Worm (Caenorhabditis elegans) whole organism, late embryonic: ENCODE results near the gene srz-62.

Source experiments
- ama-1 ChIP-seq: fragments of 150-350 bp; optimal IDR thresholded peaks from 2 replicates; lab custom pipeline; 2014
- hlh-8 ChIP-seq: sonication (generic microtip); optimal IDR thresholded peaks from 2 replicates; lab custom pipeline; 2016; ENCODE audit warnings: missing genotype, missing genetic modification characterization, missing compliant biosample characterization
- nhr-11 ChIP-seq: fragments of 150-350 bp; optimal IDR thresholded peaks from 2 replicates; lab custom pipeline; 2014; ENCODE audit warnings: missing biosample characterization, missing genetic modification characterization

DNA sequence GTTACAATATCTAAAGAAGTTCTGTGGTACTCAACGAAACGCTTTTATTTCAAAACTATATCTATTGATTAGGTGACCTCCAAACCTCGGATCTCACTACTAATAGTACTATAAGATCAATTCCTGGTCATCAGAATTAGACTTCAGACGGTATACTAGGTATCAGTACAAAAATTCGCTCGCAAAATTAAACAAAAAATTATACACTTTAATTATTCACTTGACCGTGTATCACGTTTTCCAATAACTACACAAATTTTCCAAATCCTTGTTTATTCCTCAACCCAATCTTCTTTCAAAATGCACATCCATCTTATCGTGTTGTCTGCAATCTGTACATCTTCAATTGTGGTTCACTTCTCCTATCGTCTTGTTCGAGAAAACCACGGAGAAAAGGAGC is 17.9 kb downstream of the srz-62 start, which contains the start of gene F56D6.23:
- TF ChIP-seq nhr-11 (tag; lab: Kevin White, UChicago) (no peak), hlh-8 (no peak), ama-1 (no peak)
